Worm (Caenorhabditis elegans) whole organism, late embryonic: ENCODE measurements around the gene T28C6.7.

Experiments used
- C38D4.7 ChIP-seq: fragments of 200-800 bp; sonication (Bioruptor generic); optimal IDR thresholded peaks from 2 replicates; lab custom pipeline; 2018; ENCODE audit warnings: mild to moderate bottlenecking, missing genetic modification characterization, moderate library complexity, missing compliant biosample characterization
- F13H6.1 ChIP-seq: sonication (generic microtip); optimal IDR thresholded peaks from 2 replicates; lab custom pipeline; 2016; ENCODE audit warnings: missing genetic modification characterization, missing compliant biosample characterization
- K02D7.2 ChIP-seq: sonication (generic microtip); optimal IDR thresholded peaks from 2 replicates; lab custom pipeline; 2017; ENCODE audit warnings: mild to moderate bottlenecking, missing genetic modification characterization, missing compliant biosample characterization
- K09A11.1 ChIP-seq: sonication (generic microtip); optimal IDR thresholded peaks from 2 replicates; lab custom pipeline; 2017; ENCODE audit warnings: antibody characterized with exemption, mild to moderate bottlenecking, missing genetic modification characterization, missing compliant biosample characterization; ENCODE audit not compliant: insufficient read depth
- T23F11.4 ChIP-seq: fragments of 200-800 bp; sonication (Bioruptor generic); optimal IDR thresholded peaks from 2 replicates; lab custom pipeline; 2018; ENCODE audit warnings: mild to moderate bottlenecking, missing genetic modification characterization, missing compliant biosample characterization
- ahr-1 ChIP-seq: sonication (generic microtip); optimal IDR thresholded peaks from 2 replicates; lab custom pipeline; 2016; ENCODE audit warnings: missing genetic modification characterization, missing compliant biosample characterization
- ceh-14 ChIP-seq: sonication (generic microtip); optimal IDR thresholded peaks from 2 replicates; lab custom pipeline; 2016; ENCODE audit warnings: missing genotype, missing genetic modification characterization, missing compliant biosample characterization
- ceh-18 ChIP-seq: sonication (generic microtip); optimal IDR thresholded peaks from 2 replicates; lab custom pipeline; 2016; ENCODE audit warnings: missing genetic modification characterization, missing compliant biosample characterization
- ceh-19 ChIP-seq: fragments of 200-800 bp; sonication (Bioruptor generic); optimal IDR thresholded peaks from 2 replicates; lab custom pipeline; 2018; ENCODE audit warnings: mild to moderate bottlenecking, missing genetic modification characterization, missing compliant biosample characterization
- ceh-2 ChIP-seq: sonication (generic microtip); optimal IDR thresholded peaks from 2 replicates; lab custom pipeline; 2016; ENCODE audit warnings: missing genotype, missing genetic modification characterization, missing compliant biosample characterization
- ceh-22 ChIP-seq: sonication (generic microtip); optimal IDR thresholded peaks from 2 replicates; lab custom pipeline; 2017; ENCODE audit warnings: missing biosample characterization, missing genetic modification characterization
- ceh-30 ChIP-seq: fragments of 150-350 bp; optimal IDR thresholded peaks from 2 replicates; lab custom pipeline; 2014; ENCODE audit warnings: missing biosample characterization, missing genetic modification characterization
- ceh-34 ChIP-seq: sonication (generic microtip); optimal IDR thresholded peaks from 2 replicates; lab custom pipeline; 2016; ENCODE audit warnings: mild to moderate bottlenecking, missing genetic modification characterization, missing compliant biosample characterization
- elt-2 ChIP-seq: sonication (generic microtip); optimal IDR thresholded peaks from 2 replicates; lab custom pipeline; 2016; ENCODE audit warnings: missing genetic modification reagents, missing genetic modification characterization, missing compliant biosample characterization
- elt-4 ChIP-seq: sonication (generic microtip); optimal IDR thresholded peaks from 2 replicates; lab custom pipeline; 2016; ENCODE audit warnings: missing genetic modification characterization, missing compliant biosample characterization
- ets-4 ChIP-seq: sonication (generic microtip); optimal IDR thresholded peaks from 2 replicates; lab custom pipeline; 2016; ENCODE audit warnings: missing genetic modification characterization, missing compliant biosample characterization
- fkh-6 ChIP-seq: sonication (generic microtip); optimal IDR thresholded peaks from 2 replicates; lab custom pipeline; 2016; ENCODE audit warnings: missing genetic modification characterization, missing compliant biosample characterization
- gmeb-2 ChIP-seq: sonication (generic microtip); optimal IDR thresholded peaks from 2 replicates; lab custom pipeline; 2016; ENCODE audit warnings: missing genetic modification characterization, inconsistent platforms, missing compliant biosample characterization
- hlh-13 ChIP-seq: fragments of 200-800 bp; sonication (Bioruptor generic); optimal IDR thresholded peaks from 2 replicates; lab custom pipeline; 2018; ENCODE audit warnings: mild to moderate bottlenecking, missing genetic modification characterization, missing compliant biosample characterization
- hlh-6 ChIP-seq: sonication (generic microtip); optimal IDR thresholded peaks from 2 replicates; lab custom pipeline; 2016; ENCODE audit warnings: missing genotype, missing genetic modification characterization, missing compliant biosample characterization
- hlh-8 ChIP-seq: sonication (generic microtip); optimal IDR thresholded peaks from 2 replicates; lab custom pipeline; 2016; ENCODE audit warnings: missing genotype, missing genetic modification characterization, missing compliant biosample characterization
- nfya-1 ChIP-seq: sonication (generic microtip); optimal IDR thresholded peaks from 2 replicates; lab custom pipeline; 2017; ENCODE audit warnings: missing genetic modification characterization, mild to moderate bottlenecking, missing compliant biosample characterization, antibody characterized with exemption, moderate library complexity
- nhr-232 ChIP-seq: sonication (generic microtip); optimal IDR thresholded peaks from 2 replicates; lab custom pipeline; 2016; ENCODE audit warnings: missing genetic modification characterization, missing compliant biosample characterization
- pag-3 ChIP-seq: sonication (generic microtip); optimal IDR thresholded peaks from 2 replicates; lab custom pipeline; 2016; ENCODE audit warnings: missing compliant biosample characterization, missing genetic modification characterization, borderline replicate concordance
- pat-9 ChIP-seq: fragments of 200-800 bp; sonication (Bioruptor generic); optimal IDR thresholded peaks from 2 replicates; lab custom pipeline; 2018; ENCODE audit warnings: mild to moderate bottlenecking, missing genetic modification characterization, moderate library complexity, missing compliant biosample characterization
- pha-2 ChIP-seq: sonication (generic microtip); optimal IDR thresholded peaks from 2 replicates; lab custom pipeline; 2017; ENCODE audit warnings: mild to moderate bottlenecking, missing genetic modification characterization, missing compliant biosample characterization
- pros-1 ChIP-seq: fragments of 150-350 bp; optimal IDR thresholded peaks from 2 replicates; lab custom pipeline; 2014; ENCODE audit warnings: missing biosample characterization, missing genetic modification reagents, missing genetic modification characterization
- sdc-2 ChIP-seq: sonication (generic microtip); optimal IDR thresholded peaks from 2 replicates; lab custom pipeline; 2016; ENCODE audit warnings: missing genotype, missing genetic modification characterization, missing compliant biosample characterization
- syd-9 ChIP-seq: sonication (generic microtip); optimal IDR thresholded peaks from 2 replicates; lab custom pipeline; 2016; ENCODE audit warnings: mild to moderate bottlenecking, missing genetic modification characterization, moderate library complexity, missing compliant biosample characterization
- tbx-7 ChIP-seq: sonication (generic microtip); optimal IDR thresholded peaks from 2 replicates; lab custom pipeline; 2016; ENCODE audit warnings: missing genotype, missing genetic modification characterization, missing compliant biosample characterization
- unc-55 ChIP-seq: sonication (generic microtip); optimal IDR thresholded peaks from 2 replicates; lab custom pipeline; 2017; ENCODE audit warnings: missing biosample characterization, missing genetic modification reagents, missing genetic modification characterization
- unc-86 ChIP-seq: sonication (generic microtip); optimal IDR thresholded peaks from 2 replicates; lab custom pipeline; 2016; ENCODE audit warnings: missing genetic modification characterization, missing compliant biosample characterization
- zip-5 ChIP-seq: sonication (generic microtip); optimal IDR thresholded peaks from 2 replicates; lab custom pipeline; 2016; ENCODE audit warnings: missing genetic modification characterization, missing compliant biosample characterization

T28C6.7 gene

ce11 chrIV:8816617-8817016 is 11.0 kb upstream of the T28C6.7 start:
- TF ChIP-seq K09A11.1 (tag; lab: Kevin White, UChicago) (no peak), ceh-22 (no peak)

- TF ChIP-seq ceh-14 (tag; lab: Kevin White, UChicago) (no peak), unc-86 (tag; lab: Kevin White, UChicago) (no peak)
- TF ChIP-seq, all 69 proteins: peak for 0
Measured at ce11 chrIV:8817639-8818038, 10.0 kb upstream of the T28C6.7 start, which contains the start of gene T28C6.10. Gene T28C6.10 (plus strand): TSS chrIV:8817939.

- TF ChIP-seq elt-2 (peak; percentile 24), sdc-2 (tag; lab: Kevin White, UChicago) (no peak)
- TF ChIP-seq, all 69 proteins: peak for 1
Measured at ce11 chrIV:8819471-8819870, 8.1 kb upstream of the T28C6.7 start.

ce11 chrIV:8820041-8820440 is 7.6 kb upstream of the T28C6.7 start, which contains the start of gene T28C6.3:
Gene T28C6.3 (plus strand): TSS chrIV:8820341.
- TF ChIP-seq pat-9 (tag; lab: Kevin White, UChicago) (no peak), pag-3 (tag; lab: Kevin White, UChicago) (no peak), unc-86 (tag; lab: Kevin White, UChicago) (no peak), K02D7.2 (no peak), ets-4 (no peak), ceh-30 (tag; lab: Kevin White, UChicago) (no peak), gmeb-2 (tag; lab: Kevin White, UChicago) (no peak), nhr-232 (tag; lab: Kevin White, UChicago) (no peak), T23F11.4 (GFP tag; lab: Kevin White, UChicago) (no peak), elt-2 (no peak), zip-5 (tag; lab: Kevin White, UChicago) (no peak), hlh-13 (GFP tag; lab: Kevin White, UChicago) (no peak), syd-9 (no peak), elt-4 (tag; lab: Kevin White, UChicago) (no peak), pha-2 (tag; lab: Kevin White, UChicago) (no peak), ahr-1 (no peak)

- TF ChIP-seq ceh-19 (GFP tag; lab: Kevin White, UChicago) (no peak), K02D7.2 (no peak), C38D4.7 (GFP tag; lab: Kevin White, UChicago) (no peak), ceh-34 (no peak), hlh-8 (tag; lab: Kevin White, UChicago) (no peak), F13H6.1 (tag; lab: Kevin White, UChicago) (no peak), ceh-18 (tag; lab: Kevin White, UChicago) (no peak), elt-2 (no peak), nfya-1 (tag; lab: Kevin White, UChicago) (no peak), hlh-13 (GFP tag; lab: Kevin White, UChicago) (no peak), pros-1 (no peak), fkh-6 (tag; lab: Kevin White, UChicago) (no peak), tbx-7 (tag; lab: Kevin White, UChicago) (no peak), K09A11.1 (tag; lab: Kevin White, UChicago) (no peak)
Measured at ce11 chrIV:8821147-8821546, 6.5 kb upstream of the T28C6.7 start, which contains the start of gene T28C6.5. Gene T28C6.5 (plus strand): TSS chrIV:8821447.

ce11 chrIV:8822598-8822997 is 5.0 kb upstream of the T28C6.7 start:
- TF ChIP-seq pag-3 (tag; lab: Kevin White, UChicago) (no peak), ets-4 (no peak), unc-55 (GFP tag; lab: Kevin White, UChicago) (no peak), ceh-2 (tag; lab: Kevin White, UChicago) (no peak), hlh-6 (no peak)
- TF ChIP-seq, all 69 proteins: peak for 0
